Fruit fly (Drosophila melanogaster) whole organism, pupa: ENCODE data around the gene Zaf1.

ENCODE experiments used
- CG12605 ChIP-seq: fragments of 200-800 bp; sonication (Bioruptor generic); IDR thresholded peaks from 2 replicates; pipeline ENCODE4 v1.3.6; 2022; ENCODE audit warnings: missing biosample characterization, missing genetic modification characterization
- CG13204 ChIP-seq: fragments of 200-800 bp; sonication (Bioruptor generic); optimal IDR thresholded peaks from 2 replicates; lab custom pipeline; 2018; ENCODE audit warnings: missing biosample characterization, mild to moderate bottlenecking, missing genetic modification characterization, moderate library complexity
- CG14655 ChIP-seq: fragments of 200-800 bp; sonication (Bioruptor generic); optimal IDR thresholded peaks from 3 replicates; lab custom pipeline; 2017; ENCODE audit warnings: mild to moderate bottlenecking, missing biosample characterization, missing genetic modification reagents, missing genetic modification characterization
- CG17806 ChIP-seq: fragments of 200-800 bp; sonication (Bioruptor generic); optimal IDR thresholded peaks from 2 replicates; lab custom pipeline; 2018; ENCODE audit warnings: missing biosample characterization, mild to moderate bottlenecking, missing genetic modification characterization, moderate library complexity
- CG32121 ChIP-seq: fragments of 200-800 bp; sonication (Bioruptor generic); IDR thresholded peaks from 2 replicates; pipeline ENCODE4 v1.3.6; 2022; ENCODE audit warnings: missing biosample characterization, missing genetic modification characterization
- EcR ChIP-seq: fragments of 200-800 bp; sonication (Bioruptor generic); optimal IDR thresholded peaks from 3 replicates; lab custom pipeline; 2019; ENCODE audit warnings: missing biosample characterization, missing genetic modification characterization, mild to moderate bottlenecking, moderate library complexity, missing genetic modification reagents
- Pif1A ChIP-seq: fragments of 200-800 bp; sonication (Bioruptor generic); optimal IDR thresholded peaks from 3 replicates; lab custom pipeline; 2016; ENCODE audit warnings: missing biosample characterization, missing genetic modification characterization
- Pif1B ChIP-seq: fragments of 200-800 bp; sonication (Bioruptor generic); optimal IDR thresholded peaks from 3 replicates; lab custom pipeline; 2016; ENCODE audit warnings: missing biosample characterization, missing genetic modification characterization
- Snoo ChIP-seq: fragments of 200-800 bp; sonication (Bioruptor generic); optimal IDR thresholded peaks from 3 replicates; lab custom pipeline; 2017; ENCODE audit warnings: missing biosample characterization, mild to moderate bottlenecking, missing genetic modification characterization, inconsistent platforms
- fd96Ca ChIP-seq: fragments of 200-800 bp; sonication (Bioruptor generic); IDR thresholded peaks from 3 replicates; pipeline ENCODE4 v1.3.6; 2022; ENCODE audit warnings: missing biosample characterization, missing genetic modification characterization
- rn ChIP-seq: fragments of 200-800 bp; sonication (Bioruptor generic); IDR thresholded peaks from 2 replicates; pipeline ENCODE4 v1.3.6; 2022; ENCODE audit warnings: missing biosample characterization, missing genetic modification characterization

- TF ChIP-seq CG14655 (GFP tag; lab: Kevin White, UChicago) (no peak), fd96Ca (GFP tag; lab: Robert Waterston, UW) (no peak), EcR (GFP tag; lab: Kevin White, UChicago) (no peak), CG32121 (peak; percentile 31; the same call in 1 of the 2 replicates), CG17806 (peak; percentile 13), CG12605 (GFP tag; lab: Robert Waterston, UW) (no peak), Snoo (tag; lab: Kevin White, UChicago) (no peak), Pif1B (no peak), rn (no peak), Pif1A (GFP tag; lab: Kevin White, UChicago) (no peak), CG13204 (GFP tag; lab: Kevin White, UChicago) (no peak)
Measured at dm6 chr3R:11673955-11674663, 48.7 kb upstream of the Zaf1 start, which contains the start of gene CG14715.
